Fruit fly (Drosophila melanogaster): ENCODE measurements around the gene CG15385.

Gene CG15385

DNA sequence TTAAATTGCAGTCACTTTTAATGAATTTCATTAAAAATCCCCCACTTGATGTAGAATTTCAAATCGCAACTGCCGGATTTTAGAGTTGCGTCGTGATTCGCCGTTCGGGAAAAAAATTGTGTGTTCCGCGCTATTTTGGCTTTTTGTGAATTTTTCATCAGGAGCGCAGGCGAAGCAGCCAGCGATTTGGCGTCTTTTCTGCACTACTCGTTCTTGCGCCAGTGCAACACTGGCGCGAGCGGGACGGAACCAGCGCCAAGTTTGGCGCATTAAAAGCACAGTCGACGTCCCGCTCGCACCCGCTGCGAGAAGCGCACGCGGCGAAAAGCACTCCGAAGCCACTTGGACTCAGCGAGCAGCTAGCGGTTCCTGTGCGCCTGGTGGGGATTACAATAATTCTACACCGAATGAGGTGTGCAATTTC lies 19.0 kb downstream of the CG15385 start (continued):
- TF ChIP-seq Vsx1 (GFP tag; optimal IDR thresholded peaks at IDR 0.05) (peak; percentile 67), CG32532 (GFP tag; IDR thresholded peaks at IDR 0.05) (no peak), CG9437 (GFP tag; optimal IDR thresholded peaks at IDR 0.05) (no peak), inv (GFP tag; IDR thresholded peaks at IDR 0.05; ENCODE audit: partially characterized antibody) (no peak), oc (tag; optimal IDR thresholded peaks at IDR 0.05) (peak; percentile 76), CG2678 (tag; optimal IDR thresholded peaks at IDR 0.05) (peak; percentile 50), CG11696 (GFP tag; IDR thresholded peaks at IDR 0.05) (no peak), wor (GFP tag; IDR thresholded peaks at IDR 0.05) (no peak), CG3726 (GFP tag; IDR thresholded peaks at IDR 0.05) (no peak), Atf3 (GFP tag; optimal IDR thresholded peaks at IDR 0.05) (no peak), CG6175 (GFP tag; IDR thresholded peaks at IDR 0.05) (no peak), Abd-B (GFP tag; optimal IDR thresholded peaks at IDR 0.05) (peak; percentile 47), E2f2 (GFP tag; IDR thresholded peaks at IDR 0.05) (no peak), hb (GFP tag; IDR thresholded peaks at IDR 0.05; ENCODE audit: partially characterized antibody) (no peak), CG8359 (GFP tag; optimal IDR thresholded peaks at IDR 0.05; ENCODE audit: borderline replicate concordance) (peak; percentile 10), aop (GFP tag; IDR thresholded peaks at IDR 0.05) (no peak), CG13624 (GFP tag; optimal IDR thresholded peaks at IDR 0.05) (peak; percentile 75), caup (GFP tag; optimal IDR thresholded peaks at IDR 0.05; ENCODE audit: severe bottlenecking) (peak; percentile 53), CG7987 (GFP tag; optimal IDR thresholded peaks at IDR 0.05) (peak; percentile 70), CG1647 (GFP tag; optimal IDR thresholded peaks at IDR 0.05) (no peak), CG7928 (GFP tag; optimal IDR thresholded peaks at IDR 0.05) (peak; percentile 37), prd (optimal IDR thresholded peaks at IDR 0.05) (no peak), prd (GFP tag; IDR thresholded peaks at IDR 0.05) (no peak), crol (GFP tag; IDR thresholded peaks at IDR 0.05) (no peak), CG8388 (GFP tag; optimal IDR thresholded peaks at IDR 0.05) (peak; percentile 33), dmrt99B (tag; optimal IDR thresholded peaks at IDR 0.05) (peak; percentile 48), Nf-YC (tag; optimal IDR thresholded peaks at IDR 0.05) (peak; percentile 91), Nf-YB (GFP tag; optimal IDR thresholded peaks at IDR 0.05) (peak; percentile 73), z (GFP tag; IDR thresholded peaks at IDR 0.05) (no peak), Taf1 (GFP tag; IDR thresholded peaks at IDR 0.05) (no peak), Six4 (GFP tag; optimal IDR thresholded peaks at IDR 0.05) (no peak), nerfin-2 (GFP tag; IDR thresholded peaks at IDR 0.05; ENCODE audit: partially characterized antibody) (no peak), CG10209 (GFP tag; optimal IDR thresholded peaks at IDR 0.05) (no peak), CG18599 (GFP tag; optimal IDR thresholded peaks at IDR 0.05) (peak; percentile 53), cad (GFP tag; optimal IDR thresholded peaks at IDR 0.05) (no peak), run (tag; optimal IDR thresholded peaks at IDR 0.05) (no peak), CG18619 (GFP tag; optimal IDR thresholded peaks at IDR 0.05) (peak; percentile 9), kay (GFP tag; optimal IDR thresholded peaks at IDR 0.05) (peak; percentile 18), Rfx (GFP tag; IDR thresholded peaks at IDR 0.05) (no peak), sens (GFP tag) (peak; percentile 95), CG17186 (GFP tag; optimal IDR thresholded peaks at IDR 0.05) (peak; percentile 92), CG4282 (GFP tag; optimal IDR thresholded peaks at IDR 0.05) (peak; percentile 1), sc (optimal IDR thresholded peaks at IDR 0.05) (no peak), sc (GFP tag; optimal IDR thresholded peaks at IDR 0.05) (no peak), CG34376 (GFP tag; optimal IDR thresholded peaks at IDR 0.05) (peak; percentile 84), sr (GFP tag; IDR thresholded peaks at IDR 0.05) (no peak), CG8089 (GFP tag; optimal IDR thresholded peaks at IDR 0.05) (peak; percentile 39), Side (GFP tag; optimal IDR thresholded peaks at IDR 0.05) (peak; percentile 58), CG12942 (GFP tag; optimal IDR thresholded peaks at IDR 0.05) (no peak), Gsc (GFP tag; IDR thresholded peaks at IDR 0.05) (no peak), Dll (GFP tag; IDR thresholded peaks at IDR 0.05; ENCODE audit: partially characterized antibody) (no peak), NC2β (GFP tag; optimal IDR thresholded peaks at IDR 0.05) (peak; percentile 21)
